Fruit fly (Drosophila melanogaster) whole organism, wandering third instar larva: ENCODE data around the gene CG8565.
A peak's percentile ranks its signal among the peaks of the same experiment; 100 is the strongest.

Experiments
- Abd-B ChIP-seq: fragments of >200 bp; optimal IDR thresholded peaks from 2 replicates; lab custom pipeline; 2017; ENCODE audit warnings: missing biosample characterization, missing genetic modification characterization
- CG32264 ChIP-seq: fragments of 200-800 bp; sonication (Bioruptor generic); optimal IDR thresholded peaks from 2 replicates; lab custom pipeline; 2016; ENCODE audit warnings: missing biosample characterization, missing genetic modification characterization
- CG9705 ChIP-seq: fragments of 200-800 bp; sonication (Bioruptor generic); optimal IDR thresholded peaks from 2 replicates; lab custom pipeline; 2018; ENCODE audit warnings: missing biosample characterization, mild to moderate bottlenecking, missing genetic modification characterization
- CrebA ChIP-seq: fragments of 200-800 bp; sonication (Bioruptor generic); optimal IDR thresholded peaks from 2 replicates; lab custom pipeline; 2016; ENCODE audit warnings: missing biosample characterization, mild to moderate bottlenecking, missing genetic modification characterization, borderline replicate concordance
- Dfd ChIP-seq: fragments of >200 bp; optimal IDR thresholded peaks from 2 replicates; lab custom pipeline; 2017; ENCODE audit warnings: missing biosample characterization, missing genetic modification characterization
- Dif ChIP-seq: fragments of 200-275, 200-300 bp; sonication (Bioruptor generic); optimal IDR thresholded peaks from 2 replicates; lab custom pipeline; 2018; ENCODE audit warnings: missing biosample characterization, missing genetic modification characterization; ENCODE audit not compliant: partially characterized antibody
- GATAd ChIP-seq: sonication (Bioruptor generic); optimal IDR thresholded peaks from 2 replicates; lab custom pipeline; 2016; ENCODE audit warnings: missing biosample characterization, missing genetic modification characterization
- HLH106 ChIP-seq: fragments of 200-800 bp; optimal IDR thresholded peaks from 3 replicates; lab custom pipeline; 2019; ENCODE audit warnings: missing biosample characterization, mild to moderate bottlenecking, missing genetic modification characterization, moderate library complexity
- Hr78 ChIP-seq: fragments of >200 bp; optimal IDR thresholded peaks from 2 replicates; lab custom pipeline; 2017; ENCODE audit warnings: missing biosample characterization, missing genetic modification characterization
- Hr83 ChIP-seq: fragments of 200-300 bp; sonication (Bioruptor generic); optimal IDR thresholded peaks from 2 replicates; lab custom pipeline; 2016; ENCODE audit warnings: missing biosample characterization, mild to moderate bottlenecking, missing genetic modification characterization, moderate library complexity; ENCODE audit not compliant: poor library complexity, severe bottlenecking
- Jra ChIP-seq: sonication (Bioruptor generic); optimal IDR thresholded peaks from 2 replicates; lab custom pipeline; 2016; ENCODE audit warnings: missing biosample characterization, missing genetic modification characterization
- Mio ChIP-seq: sonication (Bioruptor generic); optimal IDR thresholded peaks from 2 replicates; lab custom pipeline; 2016; ENCODE audit warnings: missing biosample characterization, missing genetic modification characterization
- Myc ChIP-seq: fragments of >200 bp; optimal IDR thresholded peaks from 2 replicates; lab custom pipeline; 2017
- N ChIP-seq: fragments of >200 bp; optimal IDR thresholded peaks from 2 replicates; lab custom pipeline; 2018; ENCODE audit warnings: missing biosample characterization, missing external identifiers, missing genetic modification characterization
- OdsH ChIP-seq: fragments of 200-800 bp; sonication (Bioruptor generic); optimal IDR thresholded peaks from 2 replicates; lab custom pipeline; 2016; ENCODE audit warnings: missing biosample characterization, mild to moderate bottlenecking, missing genetic modification characterization
- Rel ChIP-seq, 2 experiments: fragments of 200-800 bp; sonication (Bioruptor generic) in 1 of 2; optimal IDR thresholded peaks; 2 replicates in 1 of 2; 3 replicates in 1 of 2; lab custom pipeline; 2016 to 2019; ENCODE audit warnings: mild to moderate bottlenecking in 2 of 2, missing biosample characterization in 2 of 2, missing genetic modification characterization in 2 of 2, moderate library complexity in 1 of 2
- Sp1 ChIP-seq: fragments of 200-800 bp; sonication (Bioruptor generic); optimal IDR thresholded peaks from 3 replicates; lab custom pipeline; 2019; ENCODE audit warnings: missing biosample characterization, mild to moderate bottlenecking, missing genetic modification characterization, moderate library complexity
- Vsx2 ChIP-seq: fragments of 200-300, 225-300 bp; sonication (Bioruptor generic); optimal IDR thresholded peaks from 2 replicates; lab custom pipeline; 2018; ENCODE audit warnings: missing biosample characterization, missing genetic modification characterization; ENCODE audit not compliant: partially characterized antibody
- br ChIP-seq: fragments of 200-800 bp; sonication (Bioruptor generic); optimal IDR thresholded peaks from 2 replicates; lab custom pipeline; 2016; ENCODE audit warnings: missing biosample characterization, missing genetic modification characterization
- brk ChIP-seq: fragments of 200-800 bp; sonication (Bioruptor generic); optimal IDR thresholded peaks from 2 replicates; lab custom pipeline; 2016; ENCODE audit warnings: missing biosample characterization, mild to moderate bottlenecking, missing genetic modification characterization
- dl ChIP-seq, 2 experiments: fragments of 175-275, 200-275 bp in 1 of 2; fragments of 200-275 bp in 1 of 2; sonication (Bioruptor generic); optimal IDR thresholded peaks; lab custom pipeline; 2018; ENCODE audit warnings: mild to moderate bottlenecking in 2 of 2, missing biosample characterization in 2 of 2, missing genetic modification characterization in 2 of 2, moderate library complexity in 2 of 2; ENCODE audit not compliant: partially characterized antibody in 2 of 2, insufficient read depth in 1 of 2
- ey ChIP-seq: fragments of 200-800 bp; sonication (Bioruptor generic); optimal IDR thresholded peaks from 2 replicates; lab custom pipeline; 2016; ENCODE audit warnings: missing biosample characterization, missing genetic modification characterization
- foxo ChIP-seq, 2 experiments: fragments of 200-800 bp; sonication (Bioruptor generic); optimal IDR thresholded peaks; 2 replicates in 1 of 2; 3 replicates in 1 of 2; lab custom pipeline; 2016 to 2017; ENCODE audit warnings: missing biosample characterization in 2 of 2, missing genetic modification characterization in 2 of 2
- fru ChIP-seq: fragments of 200-800 bp; sonication (Bioruptor generic); optimal IDR thresholded peaks from 3 replicates; lab custom pipeline; 2016; ENCODE audit warnings: missing biosample characterization, mild to moderate bottlenecking, missing genetic modification characterization
- h ChIP-seq: fragments of 200-800 bp; sonication (Bioruptor generic); optimal IDR thresholded peaks from 3 replicates; lab custom pipeline; 2016; ENCODE audit warnings: missing biosample characterization, mild to moderate bottlenecking, missing genetic modification characterization
- lola ChIP-seq: fragments of >200 bp; optimal IDR thresholded peaks from 2 replicates; lab custom pipeline; 2017; ENCODE audit warnings: missing biosample characterization, missing genetic modification characterization
- pan ChIP-seq: fragments of >200 bp; optimal IDR thresholded peaks from 2 replicates; lab custom pipeline; 2017
- psq ChIP-seq: fragments of 200-800 bp; sonication (Bioruptor generic); optimal IDR thresholded peaks from 3 replicates; lab custom pipeline; 2017; ENCODE audit warnings: missing biosample characterization, mild to moderate bottlenecking, missing genetic modification characterization, moderate library complexity
- sage ChIP-seq: fragments of 200-800 bp; sonication (Bioruptor generic); optimal IDR thresholded peaks from 2 replicates; lab custom pipeline; 2016; ENCODE audit warnings: missing biosample characterization, mild to moderate bottlenecking, missing genetic modification characterization
- sv ChIP-seq: fragments of 200-800 bp; sonication (Bioruptor generic); optimal IDR thresholded peaks from 3 replicates; lab custom pipeline; 2016; ENCODE audit warnings: missing biosample characterization, missing genetic modification characterization
- tai ChIP-seq: sonication (Bioruptor generic); optimal IDR thresholded peaks from 2 replicates; lab custom pipeline; 2016; ENCODE audit warnings: missing biosample characterization, missing genetic modification characterization
- usp ChIP-seq: fragments of >200 bp; optimal IDR thresholded peaks from 2 replicates; lab custom pipeline; 2017; ENCODE audit warnings: missing biosample characterization, missing genetic modification characterization
- woc ChIP-seq: sonication (Bioruptor generic); optimal IDR thresholded peaks from 2 replicates; lab custom pipeline; 2016; ENCODE audit warnings: missing biosample characterization, mild to moderate bottlenecking, missing genetic modification characterization

Gene CG8565

dm6 chrX:15868781-15869180 lies 31.2 kb downstream of the CG8565 start:
- TF ChIP-seq Dif (GFP tag; lab: Kevin White, UChicago), result no peak
- TF ChIP-seq Sp1 (GFP tag; lab: Kevin White, UChicago), result no peak
- no peak for TF ChIP-seq usp
- TF ChIP-seq fru (GFP tag; lab: Kevin White, UChicago), result no peak
- TF ChIP-seq Myc (lab: Kevin White, UChicago), result no peak
- no peak for TF ChIP-seq Vsx2 (GFP tag; lab: Kevin White, UChicago)
- no peak for TF ChIP-seq foxo (GFP tag; optimal IDR thresholded peaks at IDR 0.05; lab: Kevin White, UChicago)
- TF ChIP-seq ey (GFP tag; lab: Kevin White, UChicago), result no peak
- TF ChIP-seq Hr78 (GFP tag; lab: Kevin White, UChicago), result no peak
- no peak for TF ChIP-seq sv (GFP tag; lab: Kevin White, UChicago)
- no peak for TF ChIP-seq GATAd
- no peak for TF ChIP-seq psq (GFP tag; lab: Kevin White, UChicago)
- TF ChIP-seq Mio (GFP tag; lab: Kevin White, UChicago), result no peak
- TF ChIP-seq dl (GFP tag; optimal IDR thresholded peaks at IDR 0.05; lab: Kevin White, UChicago; ENCODE audit: insufficient read depth in 1 of 2, partially characterized antibody in 2 of 2), result no peak

- TF ChIP-seq psq (GFP tag; lab: Kevin White, UChicago) (no peak), CrebA (GFP tag; lab: Kevin White, UChicago) (no peak), foxo (GFP tag; optimal IDR thresholded peaks at IDR 0.05; lab: Kevin White, UChicago) (peak in 1 of 2 experiments; percentile 9), Rel (GFP tag; optimal IDR thresholded peaks at IDR 0.05; lab: Kevin White, UChicago) (no peak), Rel (tag; optimal IDR thresholded peaks at IDR 0.05; lab: Kevin White, UChicago) (peak; percentile 19), N (GFP tag; lab: Kevin White, UChicago) (peak; percentile 65), Mio (GFP tag; lab: Kevin White, UChicago) (no peak), fru (GFP tag; lab: Kevin White, UChicago) (peak; percentile 2), Dif (GFP tag; lab: Kevin White, UChicago) (no peak)
These were observed 32.2 kb downstream of the CG8565 start, which contains the start of gene CG16952 for dm6 chrX:15869843-15870242. CG16952 (plus strand) TSS chrX:15870183.

dm6 chrX:15870777-15871757 lies 33.4 kb downstream of the CG8565 start:
- TF ChIP-seq h (GFP tag; lab: Kevin White, UChicago), result no peak
- TF ChIP-seq lola (GFP tag; lab: Kevin White, UChicago), result no peak
- peak; percentile 21 for TF ChIP-seq psq (GFP tag; lab: Kevin White, UChicago)
- peak; percentile 44 for TF ChIP-seq Jra (GFP tag; lab: Kevin White, UChicago)
- no peak for TF ChIP-seq woc
- TF ChIP-seq sv (GFP tag; lab: Kevin White, UChicago), result peak; percentile 23
- TF ChIP-seq CG9705 (GFP tag; lab: Kevin White, UChicago), result peak; percentile 43
- peak; percentile 27 for TF ChIP-seq Hr83
- TF ChIP-seq Mio (GFP tag; lab: Kevin White, UChicago), result no peak
- no peak for TF ChIP-seq pan (lab: Kevin White, UChicago)
- peak; percentile 27 for TF ChIP-seq OdsH (GFP tag; lab: Kevin White, UChicago)

dm6 chrX:15874437-15874836 lies 36.8 kb downstream of the CG8565 start:
- TF ChIP-seq CG9705 (GFP tag; lab: Kevin White, UChicago), result no peak
- no peak for TF ChIP-seq br (GFP tag; lab: Kevin White, UChicago)
- no peak for TF ChIP-seq Vsx2 (GFP tag; lab: Kevin White, UChicago)
- TF ChIP-seq GATAd, result no peak
- TF ChIP-seq sage, result no peak
- no peak for TF ChIP-seq Hr83
- no peak for TF ChIP-seq CrebA (GFP tag; lab: Kevin White, UChicago)
- no peak for TF ChIP-seq tai (GFP tag; lab: Kevin White, UChicago)
- TF ChIP-seq Rel (GFP tag; optimal IDR thresholded peaks at IDR 0.05; lab: Kevin White, UChicago), result no peak
- no peak for TF ChIP-seq Rel (tag; optimal IDR thresholded peaks at IDR 0.05; lab: Kevin White, UChicago)
- TF ChIP-seq CG32264 (GFP tag; lab: Kevin White, UChicago), result no peak
- no peak for TF ChIP-seq Abd-B (GFP tag; lab: Kevin White, UChicago)
- TF ChIP-seq HLH106 (tag; lab: Kevin White, UChicago), result no peak
- no peak for TF ChIP-seq Dfd (GFP tag; lab: Kevin White, UChicago)
- no peak for TF ChIP-seq Jra (GFP tag; lab: Kevin White, UChicago)
- no peak for TF ChIP-seq N (GFP tag; lab: Kevin White, UChicago)
- TF ChIP-seq brk (GFP tag; lab: Kevin White, UChicago), result no peak
- no peak for TF ChIP-seq Dif (GFP tag; lab: Kevin White, UChicago)
